Worm (Caenorhabditis elegans): Measurements from ENCODE around the gene C26H9A.3.

C26H9A.3 gene

DNA sequence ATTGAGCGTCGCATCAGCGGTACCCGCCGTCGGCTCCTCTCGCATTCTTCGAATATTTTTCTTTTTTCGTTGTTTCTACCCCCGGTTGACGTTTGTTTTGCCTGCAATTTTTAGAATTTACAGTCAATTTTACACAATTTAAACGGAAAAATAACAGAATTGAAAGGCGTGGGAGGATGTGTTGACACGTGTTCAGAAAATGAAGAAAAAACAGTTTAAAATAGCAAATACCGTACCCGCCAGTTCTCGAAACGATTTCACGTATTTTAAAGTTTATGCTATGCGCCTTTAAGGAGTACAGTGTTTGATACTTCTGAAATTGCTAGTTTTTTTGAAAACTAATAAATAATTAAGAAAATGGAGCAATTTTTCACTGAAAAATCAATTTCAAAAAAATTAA lies 8.3 kb downstream of the C26H9A.3 start, which contains the start of gene ark-1:
Gene ark-1 (minus strand): TSS at position 101 of the 400 bp plus-strand sequence.
- TF ChIP-seq nhr-237 (tag; optimal IDR thresholded peaks at IDR 0.05): no peak
- TF ChIP-seq gmeb-1 (tag; optimal IDR thresholded peaks at IDR 0.05): no peak
- no peak for TF ChIP-seq elt-3 (tag; optimal IDR thresholded peaks at IDR 0.05)
- TF ChIP-seq nhr-11 (tag; optimal IDR thresholded peaks at IDR 0.05): no peak
- no peak for TF ChIP-seq lin-11 (tag; optimal IDR thresholded peaks at IDR 0.05)
- TF ChIP-seq mab-5 (tag; optimal IDR thresholded peaks at IDR 0.05): no peak
- no peak for TF ChIP-seq aly-2 (tag; optimal IDR thresholded peaks at IDR 0.05)
- TF ChIP-seq nhr-77 (tag; optimal IDR thresholded peaks at IDR 0.05): no peak

- peak; percentile 61 for TF ChIP-seq unc-55 (GFP tag; optimal IDR thresholded peaks at IDR 0.05)
- TF ChIP-seq crh-2 (tag; optimal IDR thresholded peaks at IDR 0.05): peak; percentile 20
- peak; percentile 40 for TF ChIP-seq C34F6.9 (tag; optimal IDR thresholded peaks at IDR 0.05)
- peak; percentile 19 for TF ChIP-seq lin-13 (GFP tag; optimal IDR thresholded peaks at IDR 0.05)
- TF ChIP-seq nhr-129 (tag; optimal IDR thresholded peaks at IDR 0.05): peak; percentile 25
- peak; percentile 5 to 59 for TF ChIP-seq lsy-2 (tag; optimal IDR thresholded peaks at IDR 0.05)
Observed at ce11 chrIV:12621483-12622078, 17.6 kb downstream of the C26H9A.3 start.

DNA sequence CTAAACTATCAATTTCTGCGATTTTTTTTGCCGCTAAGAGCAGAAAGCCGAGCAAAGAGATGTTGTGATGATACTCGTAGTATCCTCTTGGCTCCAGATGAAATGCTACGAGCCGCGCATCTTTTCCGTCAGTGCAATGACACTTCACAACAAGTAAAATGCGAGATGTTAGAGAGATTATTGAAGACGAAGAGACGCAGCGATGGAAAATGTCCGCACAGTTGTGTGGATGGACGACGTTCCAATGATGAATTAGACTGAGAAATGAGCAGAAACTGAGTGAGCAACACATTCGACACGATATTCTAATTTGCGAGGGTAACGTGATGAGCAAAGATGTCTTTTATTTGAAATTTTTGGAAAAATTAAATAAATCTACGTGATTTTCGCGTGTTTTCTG lies 18.3 kb downstream of the C26H9A.3 start:
- TF ChIP-seq nhr-6 (tag; optimal IDR thresholded peaks at IDR 0.05) (no peak), gmeb-1 (tag; optimal IDR thresholded peaks at IDR 0.05) (no peak), nhr-21 (tag; optimal IDR thresholded peaks at IDR 0.05) (no peak), nhr-11 (tag; optimal IDR thresholded peaks at IDR 0.05) (no peak), F13H6.1 (tag; optimal IDR thresholded peaks at IDR 0.05) (no peak), nhr-12 (tag; optimal IDR thresholded peaks at IDR 0.05) (no peak), skn-1 (tag; optimal IDR thresholded peaks at IDR 0.05) (no peak)

- TF ChIP-seq ama-1 (optimal IDR thresholded peaks at IDR 0.05): no peak
- TF ChIP-seq elt-3 (tag; optimal IDR thresholded peaks at IDR 0.05): no peak
- TF ChIP-seq blmp-1 (tag; optimal IDR thresholded peaks at IDR 0.05; ENCODE audit: insufficient read depth): no peak
- no peak for TF ChIP-seq dmd-4 (tag; optimal IDR thresholded peaks at IDR 0.05)
- TF ChIP-seq nhr-21 (tag; optimal IDR thresholded peaks at IDR 0.05): no peak
- no peak for TF ChIP-seq nhr-10 (tag; optimal IDR thresholded peaks at IDR 0.05)
- TF ChIP-seq nhr-25 (tag; optimal IDR thresholded peaks at IDR 0.05): no peak
Observed at ce11 chrIV:12618877-12619276, 20.3 kb downstream of the C26H9A.3 start.

ce11 chrIV:12617934-12618333 lies 21.3 kb downstream of the C26H9A.3 start:
- TF ChIP-seq nhr-23 (tag; optimal IDR thresholded peaks at IDR 0.05): no peak
- no peak for TF ChIP-seq nhr-25 (tag; optimal IDR thresholded peaks at IDR 0.05)
- TF ChIP-seq nhr-129 (tag; optimal IDR thresholded peaks at IDR 0.05): no peak
- TF ChIP-seq nhr-21 (tag; optimal IDR thresholded peaks at IDR 0.05): no peak
- no peak for TF ChIP-seq fos-1 (tag; optimal IDR thresholded peaks at IDR 0.05)
- TF ChIP-seq ceh-16 (tag; optimal IDR thresholded peaks at IDR 0.05): no peak
- no peak for TF ChIP-seq peb-1 (tag; optimal IDR thresholded peaks at IDR 0.05)
- no peak for TF ChIP-seq ztf-11 (tag; optimal IDR thresholded peaks at IDR 0.05)
- TF ChIP-seq ztf-4 (tag; optimal IDR thresholded peaks at IDR 0.05): no peak
- TF ChIP-seq aly-2 (tag; optimal IDR thresholded peaks at IDR 0.05): no peak
- TF ChIP-seq blmp-1 (tag; optimal IDR thresholded peaks at IDR 0.05; ENCODE audit: insufficient read depth): no peak
- no peak for TF ChIP-seq ama-1 (optimal IDR thresholded peaks at IDR 0.05)
- TF ChIP-seq nhr-12 (tag; optimal IDR thresholded peaks at IDR 0.05): no peak
- no peak for TF ChIP-seq nhr-77 (tag; optimal IDR thresholded peaks at IDR 0.05)
- TF ChIP-seq lin-39 (tag; optimal IDR thresholded peaks at IDR 0.05): no peak
- TF ChIP-seq elt-3 (tag; optimal IDR thresholded peaks at IDR 0.05): no peak
- no peak for TF ChIP-seq skn-1 (tag; optimal IDR thresholded peaks at IDR 0.05)
- TF ChIP-seq gmeb-1 (tag; optimal IDR thresholded peaks at IDR 0.05): no peak
- TF ChIP-seq egl-27 (tag; optimal IDR thresholded peaks at IDR 0.05): no peak
- TF ChIP-seq mab-5 (tag; optimal IDR thresholded peaks at IDR 0.05): no peak

Data from whole organism, L2 larva.